Worm (Caenorhabditis elegans) whole organism, dauer: ENCODE measurements around the gene F19B2.6.

ENCODE experiments used
- unc-62 ChIP-seq: sonication (generic microtip); optimal IDR thresholded peaks from 2 replicates; lab custom pipeline; 2017; ENCODE audit warnings: missing biosample characterization, missing genetic modification reagents, missing genetic modification characterization

The F19B2.6 gene

ce11 chrV:20151432-20151831 is 6.9 kb upstream of the F19B2.6 start, which contains the start of gene F19B2.7:
TSS of gene F19B2.7 (plus strand) at chrV:20151732.
- no peak for TF ChIP-seq unc-62 (GFP tag; lab: Kevin White, UChicago)

- TF ChIP-seq unc-62 (GFP tag; lab: Kevin White, UChicago) = no peak
Observed at ce11 chrV:20151855-20152254, 6.5 kb upstream of the F19B2.6 start.

- no peak for TF ChIP-seq unc-62 (GFP tag; lab: Kevin White, UChicago)
Observed at ce11 chrV:20161781-20162289, 3.5 kb downstream of the F19B2.6 start.

- no peak for TF ChIP-seq unc-62 (GFP tag; lab: Kevin White, UChicago)
Observed at ce11 chrV:20162290-20163104, 4.2 kb downstream of the F19B2.6 start.

ce11 chrV:20163105-20163449 is 4.8 kb downstream of the F19B2.6 start:
- no peak for TF ChIP-seq unc-62 (GFP tag; lab: Kevin White, UChicago)

ce11 chrV:20164059-20164892 is 6.0 kb downstream of the F19B2.6 start, which contains the start of gene F19B2.5:
TSS of gene F19B2.5 (minus strand) at chrV:20164165.
- TF ChIP-seq unc-62 (GFP tag; lab: Kevin White, UChicago) = no peak

ce11 chrV:20165808-20166207 is 7.5 kb downstream of the F19B2.6 start:
- TF ChIP-seq unc-62 (GFP tag; lab: Kevin White, UChicago) = no peak

ce11 chrV:20171941-20172340 is 13.6 kb downstream of the F19B2.6 start, which contains the start of gene srw-39:
TSS of gene srw-39 (minus strand) at chrV:20172041.
- no peak for TF ChIP-seq unc-62 (GFP tag; lab: Kevin White, UChicago)

- TF ChIP-seq unc-62 (GFP tag; lab: Kevin White, UChicago) = no peak
Observed at ce11 chrV:20182311-20182710, 24.0 kb downstream of the F19B2.6 start.

ce11 chrV:20186579-20186978 is 28.3 kb downstream of the F19B2.6 start, which contains the start of gene srz-16:
TSS of gene srz-16 (minus strand) at chrV:20186679.
- TF ChIP-seq unc-62 (GFP tag; lab: Kevin White, UChicago) = no peak

- TF ChIP-seq unc-62 (GFP tag; lab: Kevin White, UChicago) = no peak
Observed at ce11 chrV:20188790-20189189, 30.5 kb downstream of the F19B2.6 start, which contains the start of gene fbxa-116. TSS of gene fbxa-116 (minus strand) at chrV:20188890.

- TF ChIP-seq unc-62 (GFP tag; lab: Kevin White, UChicago) = no peak
Observed at ce11 chrV:20192102-20192880, 34.0 kb downstream of the F19B2.6 start, which contains the start of the genes fbxa-115 and Y113G7B.27. TSS of gene fbxa-115 (minus strand) at chrV:20192152. TSS of gene Y113G7B.27 (plus strand) at chrV:20192830.

ce11 chrV:20195451-20196036 is 37.2 kb downstream of the F19B2.6 start, which contains the start of the genes srh-217 and Y113G7B.28:
TSS of gene srh-217 (minus strand) at chrV:20195551.
TSS of gene Y113G7B.28 (plus strand) at chrV:20195986.
- TF ChIP-seq unc-62 (GFP tag; lab: Kevin White, UChicago) = no peak

ce11 chrV:20196671-20197070 is 38.3 kb downstream of the F19B2.6 start, which contains the start of gene ftr-1:
TSS of gene ftr-1 (plus strand) at chrV:20196971.
- TF ChIP-seq unc-62 (GFP tag; lab: Kevin White, UChicago) = no peak
